Worm (Caenorhabditis elegans) whole organism, early embryonic: ENCODE data around the gene Y38H6C.23.

Source experiments
- B0310.2 ChIP-seq: sonication (generic microtip); optimal IDR thresholded peaks from 2 replicates; lab custom pipeline; 2016; ENCODE audit warnings: mild to moderate bottlenecking, missing genetic modification characterization, missing compliant biosample characterization
- F13C5.2 ChIP-seq: sonication (generic microtip); optimal IDR thresholded peaks from 2 replicates; lab custom pipeline; 2017; ENCODE audit warnings: mild to moderate bottlenecking, missing genetic modification characterization, inconsistent platforms, missing compliant biosample characterization
- aly-1 ChIP-seq: sonication (generic microtip); optimal IDR thresholded peaks from 2 replicates; lab custom pipeline; 2016; ENCODE audit warnings: missing genetic modification characterization, missing compliant biosample characterization
- ama-1 ChIP-seq: fragments of 150-350 bp; optimal IDR thresholded peaks from 2 replicates; lab custom pipeline; 2014
- ceh-13 ChIP-seq: fragments of 200-800 bp; sonication (Bioruptor generic); optimal IDR thresholded peaks from 2 replicates; lab custom pipeline; 2018; ENCODE audit warnings: mild to moderate bottlenecking, missing genetic modification characterization, missing compliant biosample characterization
- hmg-4 ChIP-seq: fragments of 200-800 bp; sonication (Bioruptor generic); optimal IDR thresholded peaks from 2 replicates; lab custom pipeline; 2018; ENCODE audit warnings: mild to moderate bottlenecking, missing genetic modification characterization, missing compliant biosample characterization
- scrt-1 ChIP-seq: fragments of 200-800 bp; sonication (Bioruptor generic); IDR thresholded peaks from 2 replicates; pipeline ENCODE4 v1.3.6; 2022; ENCODE audit warnings: missing genetic modification characterization, missing compliant biosample characterization
- tbx-11 ChIP-seq: fragments of 200-800 bp; sonication (Bioruptor generic); IDR thresholded peaks from 2 replicates; pipeline ENCODE4 v1.3.6; 2022; ENCODE audit warnings: missing genetic modification characterization, missing compliant biosample characterization
- tbx-37 ChIP-seq: fragments of 200-800 bp; sonication (Bioruptor generic); conservative IDR thresholded peaks from 2 replicates; pipeline ENCODE4 v1.3.6; 2022; ENCODE audit warnings: missing genetic modification reagents, missing genetic modification characterization, missing compliant biosample characterization

- TF ChIP-seq ama-1 (lab: Kevin White, UChicago) = no peak
- TF ChIP-seq scrt-1 = no peak
- TF ChIP-seq hmg-4 (GFP tag; lab: Kevin White, UChicago) = no peak
- no peak for TF ChIP-seq aly-1 (tag; lab: Kevin White, UChicago)
- TF ChIP-seq ceh-13 (GFP tag; lab: Kevin White, UChicago) = no peak
- no peak for TF ChIP-seq F13C5.2 (tag; lab: Kevin White, UChicago)
- TF ChIP-seq tbx-37 = no peak
- no peak for TF ChIP-seq tbx-11 (GFP tag; lab: Robert Waterston, UW)
- no peak for TF ChIP-seq B0310.2 (tag; lab: Kevin White, UChicago)
Measured at ce11 chrV:20566454-20566853, 10.3 kb upstream of the Y38H6C.23 start, which contains the start of gene F26F2.3.
